Fruit fly (Drosophila melanogaster) whole organism, adult: ENCODE measurements around the gene drongo.

Source experiments
- CG11617 ChIP-seq: fragments of 200-800 bp; sonication (Bioruptor generic); optimal IDR thresholded peaks from 2 replicates; lab custom pipeline; 2017; ENCODE audit warnings: mild to moderate bottlenecking, missing biosample characterization, missing genetic modification reagents, missing genetic modification characterization
- CG12768 ChIP-seq: fragments of 200-800 bp; sonication (Bioruptor generic); optimal IDR thresholded peaks from 2 replicates; lab custom pipeline; 2017; ENCODE audit warnings: missing biosample characterization, missing genetic modification characterization, mild to moderate bottlenecking, moderate library complexity, missing genetic modification reagents
- CG14711 ChIP-seq: fragments of 200-800 bp; sonication (Bioruptor generic); optimal IDR thresholded peaks from 2 replicates; lab custom pipeline; 2018; ENCODE audit warnings: missing biosample characterization, mild to moderate bottlenecking, missing genetic modification characterization, moderate library complexity
- CG1620 ChIP-seq: fragments of 200-800 bp; sonication (Bioruptor generic); optimal IDR thresholded peaks from 2 replicates; lab custom pipeline; 2016; ENCODE audit warnings: missing biosample characterization, missing genetic modification characterization
- CG33017 ChIP-seq: fragments of 200-800 bp; sonication (Bioruptor generic); optimal IDR thresholded peaks from 2 replicates; lab custom pipeline; 2018; ENCODE audit warnings: missing biosample characterization, mild to moderate bottlenecking, missing genetic modification characterization, moderate library complexity
- CG5204 ChIP-seq: fragments of 200-800 bp; sonication (Bioruptor generic); optimal IDR thresholded peaks from 2 replicates; lab custom pipeline; 2016; ENCODE audit warnings: missing biosample characterization, missing genetic modification characterization
- CG7045 ChIP-seq: fragments of 200-800 bp; sonication (Bioruptor generic); optimal IDR thresholded peaks from 2 replicates; lab custom pipeline; 2017; ENCODE audit warnings: missing biosample characterization, mild to moderate bottlenecking, missing genetic modification characterization
- CG7101 ChIP-seq: fragments of 200-800 bp; sonication (Bioruptor generic); optimal IDR thresholded peaks from 2 replicates; lab custom pipeline; 2018; ENCODE audit warnings: missing biosample characterization, mild to moderate bottlenecking, missing genetic modification characterization, moderate library complexity
- Clk ChIP-seq: fragments of 200-800 bp; sonication (Bioruptor generic); optimal IDR thresholded peaks from 2 replicates; lab custom pipeline; 2017; ENCODE audit warnings: missing biosample characterization, missing genetic modification characterization
- Crg-1 ChIP-seq: fragments of 200-800 bp; sonication (Bioruptor generic); optimal IDR thresholded peaks from 2 replicates; lab custom pipeline; 2016; ENCODE audit warnings: missing biosample characterization, missing genetic modification characterization
- Hr96 ChIP-seq: fragments of 200-800 bp; sonication (Bioruptor generic); optimal IDR thresholded peaks from 2 replicates; lab custom pipeline; 2016; ENCODE audit warnings: missing biosample characterization, missing genetic modification characterization
- Mnt ChIP-seq: fragments of 200-800 bp; sonication (Bioruptor generic); optimal IDR thresholded peaks from 2 replicates; lab custom pipeline; 2016; ENCODE audit warnings: missing biosample characterization, mild to moderate bottlenecking, missing genetic modification characterization
- bab1 ChIP-seq: fragments of 200-800 bp; sonication (Bioruptor generic); optimal IDR thresholded peaks from 3 replicates; lab custom pipeline; 2019; ENCODE audit warnings: missing biosample characterization, mild to moderate bottlenecking, missing genetic modification characterization, moderate library complexity
- cic ChIP-seq: fragments of 200-800 bp; sonication (Bioruptor generic); optimal IDR thresholded peaks from 2 replicates; lab custom pipeline; 2017; ENCODE audit warnings: missing biosample characterization, mild to moderate bottlenecking, missing genetic modification characterization, moderate library complexity
- cnc ChIP-seq, 2 experiments: fragments of >200 bp; optimal IDR thresholded peaks; 2 replicates each; lab custom pipeline; 2017
- kay ChIP-seq: fragments of 200-800 bp; sonication (Bioruptor generic); peaks from one replicate; lab custom pipeline; 2016; ENCODE audit warnings: missing biosample characterization, missing genetic modification characterization, borderline replicate concordance
- ovo ChIP-seq: fragments of 200-800 bp; sonication (Bioruptor generic); optimal IDR thresholded peaks from 2 replicates; lab custom pipeline; 2016; ENCODE audit warnings: missing biosample characterization, missing genetic modification characterization
- pad ChIP-seq: fragments of 200-800 bp; sonication (Bioruptor generic); optimal IDR thresholded peaks from 3 replicates; lab custom pipeline; 2017; ENCODE audit warnings: missing biosample characterization, missing genetic modification characterization, mild to moderate bottlenecking, moderate library complexity, missing genetic modification reagents
- tj ChIP-seq: fragments of 200-800 bp; sonication (Bioruptor generic); optimal IDR thresholded peaks from 3 replicates; lab custom pipeline; 2017; ENCODE audit warnings: missing biosample characterization, mild to moderate bottlenecking, missing genetic modification characterization, moderate library complexity
- toe ChIP-seq: fragments of 200-800 bp; sonication (Bioruptor generic); optimal IDR thresholded peaks from 2 replicates; lab custom pipeline; 2016; ENCODE audit warnings: missing biosample characterization, missing genetic modification characterization

Gene drongo

DNA sequence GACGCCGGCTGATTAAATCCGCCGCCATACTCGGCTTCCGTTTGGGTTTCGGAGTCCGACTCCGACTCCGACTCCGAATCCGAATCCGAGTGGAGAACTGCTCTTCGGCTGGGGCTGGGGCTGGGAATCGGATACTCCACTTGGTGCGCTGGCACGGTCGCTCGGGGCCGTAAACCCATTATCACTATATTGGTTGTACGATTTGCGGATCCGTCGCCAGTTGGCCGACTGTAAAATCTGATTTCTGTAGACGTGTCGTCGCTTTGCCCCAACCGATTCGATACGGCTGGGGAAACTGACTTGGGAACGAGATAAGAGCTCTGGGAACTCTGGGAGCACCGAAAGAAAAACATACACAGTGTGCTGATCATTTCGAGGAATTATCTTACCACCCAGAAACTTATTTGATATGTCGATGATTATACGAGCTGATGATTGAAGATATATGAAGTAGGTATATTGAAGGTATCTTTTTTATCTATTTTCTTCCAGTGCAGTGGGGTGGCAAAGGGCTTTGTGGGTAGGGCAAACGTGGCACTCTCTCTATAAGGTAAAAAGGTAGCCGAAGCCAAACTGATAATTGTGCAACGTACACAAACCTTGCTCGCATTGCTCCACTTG is 7.1 kb upstream of the drongo start:
- TF ChIP-seq CG14711 (peak; percentile 35), CG11617 (GFP tag; lab: Kevin White, UChicago) (peak; percentile 32), pad (GFP tag; lab: Kevin White, UChicago) (peak; percentile 10), CG1620 (GFP tag; lab: Kevin White, UChicago) (no peak), Mnt (GFP tag; lab: Kevin White, UChicago) (peak; percentile 29), CG7101 (peak; percentile 50), CG33017 (tag; lab: Kevin White, UChicago) (peak; percentile 68), Crg-1 (GFP tag; lab: Kevin White, UChicago) (peak; percentile 26), Clk (GFP tag; lab: Kevin White, UChicago) (no peak), CG7045 (GFP tag; lab: Kevin White, UChicago) (no peak)

DNA sequence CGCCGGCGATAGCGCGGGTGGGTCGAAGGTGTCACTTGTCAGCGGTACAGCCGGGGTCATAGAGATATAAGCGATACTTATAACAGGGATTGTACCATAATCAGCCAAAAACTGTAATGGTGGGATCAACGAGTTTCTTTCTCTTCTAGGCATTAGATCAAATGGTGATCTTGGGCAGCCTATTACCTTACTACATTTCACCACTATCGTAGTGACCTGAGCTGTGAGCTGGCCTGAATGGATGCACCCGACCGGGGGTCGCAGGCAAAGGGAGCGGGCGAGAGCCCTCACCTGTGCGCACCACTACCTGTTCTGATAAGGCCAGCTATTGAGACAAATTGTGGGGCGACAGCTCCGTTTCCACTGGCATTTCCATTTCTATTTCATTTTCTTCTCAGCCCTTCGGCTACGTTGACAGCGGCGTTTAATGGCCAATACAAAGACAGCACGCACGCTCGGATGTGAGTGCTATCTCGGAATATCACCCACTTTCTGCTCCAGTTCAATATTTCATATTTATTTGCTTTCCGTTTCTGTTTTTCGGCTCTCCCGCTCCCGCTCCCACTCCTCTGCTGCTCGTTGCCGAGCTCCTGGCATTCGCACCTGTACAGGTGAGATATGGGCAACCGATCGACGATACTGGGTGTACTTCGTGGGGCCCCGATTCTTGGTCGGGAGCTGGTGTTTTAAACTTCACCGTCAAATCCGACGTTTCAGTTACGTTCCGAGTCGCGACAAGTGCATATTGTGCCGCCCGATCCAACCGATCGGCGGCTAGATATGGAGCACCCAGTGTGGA is 6.0 kb upstream of the drongo start:
- peak; percentile 79 for TF ChIP-seq CG33017 (tag; lab: Kevin White, UChicago)
- TF ChIP-seq kay (GFP tag; lab: Kevin White, UChicago) = no peak
- TF ChIP-seq ovo = no peak
- peak; percentile 10 for TF ChIP-seq Mnt (GFP tag; lab: Kevin White, UChicago)
- TF ChIP-seq CG7101 = peak; percentile 57
- TF ChIP-seq CG11617 (GFP tag; lab: Kevin White, UChicago) = no peak
- peak; percentile 49 for TF ChIP-seq CG14711

DNA sequence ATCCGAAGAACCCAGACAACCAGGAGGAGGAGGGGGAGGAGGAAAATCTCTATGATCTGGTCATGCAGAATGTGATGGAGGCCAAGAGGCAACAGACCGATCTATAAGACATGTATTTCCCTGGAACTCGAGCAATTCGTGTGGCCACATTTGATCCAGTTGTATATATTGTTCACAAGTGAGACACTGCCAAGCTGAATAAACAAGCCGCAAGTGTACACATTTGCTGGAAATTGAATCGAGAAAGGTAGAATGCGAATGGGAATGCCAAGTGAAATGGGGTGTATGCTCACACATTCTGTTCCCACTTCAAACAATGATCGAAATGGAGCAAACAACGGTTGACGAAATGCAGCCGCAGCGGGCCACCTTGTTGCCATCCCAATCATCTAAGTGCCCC is 5.1 kb upstream of the drongo start:
- TF ChIP-seq ovo (no peak), pad (GFP tag; lab: Kevin White, UChicago) (no peak), CG7101 (peak; percentile 18), kay (GFP tag; lab: Kevin White, UChicago) (no peak), CG12768 (no peak), CG7045 (GFP tag; lab: Kevin White, UChicago) (no peak), cnc (optimal IDR thresholded peaks at IDR 0.05; lab: Kevin White, UChicago) (no peak), CG5204 (GFP tag; lab: Kevin White, UChicago) (no peak), CG14711 (no peak), Clk (GFP tag; lab: Kevin White, UChicago) (no peak), Mnt (GFP tag; lab: Kevin White, UChicago) (no peak), Hr96 (GFP tag; lab: Kevin White, UChicago) (no peak), CG33017 (tag; lab: Kevin White, UChicago) (no peak), cic (GFP tag; lab: Kevin White, UChicago) (peak; percentile 13), tj (GFP tag; lab: Kevin White, UChicago) (no peak), Crg-1 (GFP tag; lab: Kevin White, UChicago) (peak; percentile 58)

DNA sequence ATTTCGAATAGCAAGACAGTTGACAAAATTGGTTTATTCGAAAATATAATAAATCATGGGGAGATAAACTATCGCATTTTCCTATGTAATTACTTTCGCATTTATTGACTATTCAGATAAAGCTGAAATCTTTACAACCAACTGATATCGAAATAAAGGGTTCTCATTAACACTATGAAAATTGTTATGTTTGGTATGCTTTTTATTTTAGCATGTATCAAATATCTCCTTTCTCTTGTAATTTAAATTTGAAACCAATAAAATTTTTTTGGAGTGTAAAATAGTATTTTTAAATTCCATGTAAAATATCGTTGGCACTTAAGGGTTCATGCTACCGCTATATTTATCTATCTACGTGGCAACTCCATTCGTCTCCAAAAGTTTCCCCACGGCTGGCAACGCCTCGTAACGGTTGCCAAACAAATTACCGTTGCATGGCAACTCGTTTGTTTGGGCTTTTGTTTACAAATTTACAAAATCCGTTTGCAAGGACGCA is 4.2 kb upstream of the drongo start, which contains the start of gene CG13949:
CG13949 (plus strand) TSS at position 286 of the 496 bp plus-strand sequence.
- TF ChIP-seq CG14711 (peak; percentile 31), Clk (GFP tag; lab: Kevin White, UChicago) (no peak), Crg-1 (GFP tag; lab: Kevin White, UChicago) (peak; percentile 55), CG1620 (GFP tag; lab: Kevin White, UChicago) (peak; percentile 9), pad (GFP tag; lab: Kevin White, UChicago) (peak; percentile 10), Mnt (GFP tag; lab: Kevin White, UChicago) (no peak), CG33017 (tag; lab: Kevin White, UChicago) (peak; percentile 51), Hr96 (GFP tag; lab: Kevin White, UChicago) (peak; percentile 21), cic (GFP tag; lab: Kevin White, UChicago) (no peak), bab1 (GFP tag; lab: Kevin White, UChicago) (peak; percentile 21), CG7101 (peak; percentile 64), ovo (peak; percentile 71), toe (GFP tag; lab: Kevin White, UChicago) (peak; percentile 42)

DNA sequence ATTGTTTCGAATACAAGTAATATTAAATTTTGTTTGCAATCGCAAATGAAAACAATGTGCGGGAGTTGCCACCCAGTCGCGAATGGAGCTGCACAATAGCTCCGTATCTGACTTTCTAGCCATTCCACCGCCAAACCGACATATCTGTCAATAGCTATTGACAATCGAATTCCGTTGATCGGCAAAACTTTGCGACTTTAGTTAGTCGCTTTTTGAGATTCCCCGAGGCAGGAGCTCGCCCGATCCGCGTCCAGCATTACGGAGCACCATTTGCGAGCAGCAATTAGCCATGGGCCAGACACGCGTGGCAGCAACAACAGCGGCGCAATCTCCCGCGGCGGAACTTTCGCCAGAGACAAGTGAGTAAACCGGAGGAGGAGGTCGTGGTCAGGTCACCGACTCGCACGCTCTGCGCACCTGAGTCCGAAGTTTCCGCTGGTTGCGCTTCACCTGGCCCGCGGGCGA is 1.8 kb upstream of the drongo start, which contains the start of the genes CG4291 and kraken:
CG4291 (minus strand) TSS at position 84 of the 465 bp plus-strand sequence.
kraken (plus strand) TSS at position 122 of the 465 bp plus-strand sequence.
- TF ChIP-seq Crg-1 (GFP tag; lab: Kevin White, UChicago) = peak; percentile 39
- TF ChIP-seq Clk (GFP tag; lab: Kevin White, UChicago) = no peak
- TF ChIP-seq Hr96 (GFP tag; lab: Kevin White, UChicago) = peak; percentile 25
- peak; percentile 28 for TF ChIP-seq CG14711
- peak; percentile 87 for TF ChIP-seq CG12768
- TF ChIP-seq CG11617 (GFP tag; lab: Kevin White, UChicago) = peak; percentile 51
- TF ChIP-seq cnc (optimal IDR thresholded peaks at IDR 0.05; lab: Kevin White, UChicago) = no peak
- peak; percentile 74 for TF ChIP-seq toe (GFP tag; lab: Kevin White, UChicago)
- TF ChIP-seq CG33017 (tag; lab: Kevin White, UChicago) = peak; percentile 44
- peak; percentile 45 for TF ChIP-seq CG7045 (GFP tag; lab: Kevin White, UChicago)
- TF ChIP-seq pad (GFP tag; lab: Kevin White, UChicago) = peak; percentile 39
- TF ChIP-seq CG1620 (GFP tag; lab: Kevin White, UChicago) = peak; percentile 66
- peak; percentile 72 for TF ChIP-seq bab1 (GFP tag; lab: Kevin White, UChicago)
- TF ChIP-seq kay (GFP tag; lab: Kevin White, UChicago) = no peak
- no peak for TF ChIP-seq CG5204 (GFP tag; lab: Kevin White, UChicago)
- TF ChIP-seq ovo = peak; percentile 48
- peak; percentile 46 for TF ChIP-seq tj (GFP tag; lab: Kevin White, UChicago)
- TF ChIP-seq Mnt (GFP tag; lab: Kevin White, UChicago) = peak; percentile 91
- peak; percentile 63 for TF ChIP-seq CG7101
- TF ChIP-seq cic (GFP tag; lab: Kevin White, UChicago) = peak; percentile 53
